Worm (Caenorhabditis elegans): Measurements from ENCODE around the gene T28D9.1.

DNA sequence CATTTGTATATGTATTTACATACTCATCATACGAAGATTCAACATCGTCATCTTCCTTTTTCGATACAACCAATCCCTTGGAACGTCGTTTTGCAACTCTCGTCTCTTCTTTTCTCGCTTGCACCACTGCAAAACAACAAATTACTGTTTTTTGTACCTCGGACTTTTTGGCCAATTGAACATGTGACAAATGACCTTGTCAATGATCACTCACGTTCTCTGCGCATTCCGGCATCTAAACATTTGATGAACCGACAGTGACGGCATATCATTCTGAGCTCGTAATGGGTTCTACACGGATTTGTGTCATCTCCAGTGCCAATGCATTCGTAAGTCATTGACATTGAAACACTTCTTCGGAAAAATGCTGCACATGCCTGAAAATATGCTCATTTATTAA is 44.0 kb upstream of the T28D9.1 start:
- TF ChIP-seq nhr-28 (tag; optimal IDR thresholded peaks at IDR 0.05) (no peak), snpc-4 (tag; optimal IDR thresholded peaks at IDR 0.05) (no peak), ztf-4 (tag; optimal IDR thresholded peaks at IDR 0.05) (no peak), pqm-1 (tag; optimal IDR thresholded peaks at IDR 0.05) (no peak), skn-1 (tag; optimal IDR thresholded peaks at IDR 0.05) (no peak), nhr-11 (tag; optimal IDR thresholded peaks at IDR 0.05) (no peak), ceh-82 (tag; optimal IDR thresholded peaks at IDR 0.05) (no peak), ztf-11 (tag; optimal IDR thresholded peaks at IDR 0.05) (no peak)

All from whole organism, L3 larva.